Worm (Caenorhabditis elegans) whole organism, dauer: ENCODE results near the gene srlf-34.

Source experiments
- unc-62 ChIP-seq: sonication (generic microtip); optimal IDR thresholded peaks from 2 replicates; lab custom pipeline; 2017; ENCODE audit warnings: missing biosample characterization, missing genetic modification reagents, missing genetic modification characterization

Gene srlf-34

ce11 chrII:10311973-10312372 lies at the start of gene srlf-34:
srlf-34 (plus strand) TSS chrII:10312293.
- TF ChIP-seq unc-62 (GFP tag; lab: Kevin White, UChicago): no peak

ce11 chrII:10270052-10270451 lies 42.0 kb upstream of the srlf-34 start, which contains the start of gene F54B3.2:
F54B3.2 (minus strand) TSS chrII:10270152.
- no peak for TF ChIP-seq unc-62 (GFP tag; lab: Kevin White, UChicago)

ce11 chrII:10271093-10271492 lies 41.0 kb upstream of the srlf-34 start, which contains the start of gene F54B3.4:
F54B3.4 (minus strand) TSS chrII:10271193.
- no peak for TF ChIP-seq unc-62 (GFP tag; lab: Kevin White, UChicago)

ce11 chrII:10279561-10279960 lies 32.5 kb upstream of the srlf-34 start, which contains the start of gene ZK971.1:
ZK971.1 (minus strand) TSS chrII:10279661.
- no peak for TF ChIP-seq unc-62 (GFP tag; lab: Kevin White, UChicago)

ce11 chrII:10281674-10282073 lies 30.4 kb upstream of the srlf-34 start:
- no peak for TF ChIP-seq unc-62 (GFP tag; lab: Kevin White, UChicago)

ce11 chrII:10283145-10283544 lies 28.9 kb upstream of the srlf-34 start:
- TF ChIP-seq unc-62 (GFP tag; lab: Kevin White, UChicago): no peak

ce11 chrII:10284991-10285390 lies 27.1 kb upstream of the srlf-34 start:
- TF ChIP-seq unc-62 (GFP tag; lab: Kevin White, UChicago): no peak

- TF ChIP-seq unc-62 (GFP tag; lab: Kevin White, UChicago): no peak
Observed at ce11 chrII:10288926-10289325, 23.2 kb upstream of the srlf-34 start.

ce11 chrII:10294262-10294661 lies 17.8 kb upstream of the srlf-34 start:
- no peak for TF ChIP-seq unc-62 (GFP tag; lab: Kevin White, UChicago)

ce11 chrII:10300082-10300749 lies 11.9 kb upstream of the srlf-34 start, which contains the start of gene nep-26:
nep-26 (minus strand) TSS chrII:10300132.
- no peak for TF ChIP-seq unc-62 (GFP tag; lab: Kevin White, UChicago)

ce11 chrII:10300954-10301353 lies 11.1 kb upstream of the srlf-34 start, which contains the start of gene mdt-22:
mdt-22 (plus strand) TSS chrII:10301216.
- no peak for TF ChIP-seq unc-62 (GFP tag; lab: Kevin White, UChicago)

- no peak for TF ChIP-seq unc-62 (GFP tag; lab: Kevin White, UChicago)
Observed at ce11 chrII:10302646-10303045, 9.4 kb upstream of the srlf-34 start, which contains the start of gene clpp-1. clpp-1 (minus strand) TSS chrII:10302842.

- TF ChIP-seq unc-62 (GFP tag; lab: Kevin White, UChicago): no peak
Observed at ce11 chrII:10303663-10304115, 8.4 kb upstream of the srlf-34 start, which contains the start of gene vha-9. vha-9 (minus strand) TSS chrII:10303713.

ce11 chrII:10308726-10309125 lies 3.4 kb upstream of the srlf-34 start, which contains the start of gene gcy-4:
gcy-4 (minus strand) TSS chrII:10308826.
- no peak for TF ChIP-seq unc-62 (GFP tag; lab: Kevin White, UChicago)

ce11 chrII:10309337-10309736 lies 2.8 kb upstream of the srlf-34 start, which contains the start of gene ZK970.8:
ZK970.8 (plus strand) TSS chrII:10309637.
- no peak for TF ChIP-seq unc-62 (GFP tag; lab: Kevin White, UChicago)

ce11 chrII:10315252-10315651 lies 3.2 kb downstream of the srlf-34 start, which contains the start of gene idpp-8:
idpp-8 (plus strand) TSS chrII:10315552.
- no peak for TF ChIP-seq unc-62 (GFP tag; lab: Kevin White, UChicago)

- no peak for TF ChIP-seq unc-62 (GFP tag; lab: Kevin White, UChicago)
Observed at ce11 chrII:10316119-10316518, 4.0 kb downstream of the srlf-34 start, which contains the start of gene gcy-5. gcy-5 (minus strand) TSS chrII:10316219.
